Worm (Caenorhabditis elegans): ENCODE data around the gene W02B12.1.

DNA sequence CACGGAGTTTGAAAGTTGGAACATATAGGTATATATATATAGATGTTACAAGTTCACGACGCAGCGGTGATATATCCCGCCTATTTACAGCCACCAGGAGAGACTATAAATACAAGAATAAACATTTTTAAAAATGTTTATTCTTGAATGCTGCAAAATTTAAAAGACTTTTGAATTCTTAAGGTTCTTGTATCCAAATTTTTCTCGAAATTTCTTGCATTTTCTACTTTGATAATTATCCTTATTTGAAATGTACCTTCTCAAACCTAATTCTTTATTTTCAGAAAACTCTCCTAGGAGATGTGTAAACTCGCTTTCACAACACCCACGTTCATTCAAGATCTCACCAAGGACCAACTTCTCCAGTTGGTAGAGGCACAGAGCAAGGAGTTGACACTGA lies 17.2 kb upstream of the W02B12.1 start, which contains the start of gene C05D12.4:
- TF ChIP-seq ceh-13 (GFP tag; optimal IDR thresholded peaks at IDR 0.05) (no peak), sea-1 (GFP tag; conservative IDR thresholded peaks at IDR 0.05) (no peak), tbx-11 (GFP tag; IDR thresholded peaks at IDR 0.05) (no peak), F13C5.2 (tag; optimal IDR thresholded peaks at IDR 0.05) (no peak), tra-4 (tag; optimal IDR thresholded peaks at IDR 0.05) (no peak), ama-1 (optimal IDR thresholded peaks at IDR 0.05) (no peak), scrt-1 (GFP tag; IDR thresholded peaks at IDR 0.05) (no peak), hmg-4 (GFP tag; optimal IDR thresholded peaks at IDR 0.05) (no peak), ceh-36 (tag; optimal IDR thresholded peaks at IDR 0.05) (no peak), hnd-1 (tag; optimal IDR thresholded peaks at IDR 0.05) (no peak), flt-1 (GFP tag; IDR thresholded peaks at IDR 0.05) (no peak)

All from whole organism, early embryonic.